Fruit fly (Drosophila melanogaster) whole organism, adult: ENCODE measurements around the gene HUWE1.

ENCODE experiments used
- CG11617 ChIP-seq: fragments of 200-800 bp; sonication (Bioruptor generic); optimal IDR thresholded peaks from 2 replicates; lab custom pipeline; 2017; ENCODE audit warnings: mild to moderate bottlenecking, missing biosample characterization, missing genetic modification reagents, missing genetic modification characterization
- CG12768 ChIP-seq: fragments of 200-800 bp; sonication (Bioruptor generic); optimal IDR thresholded peaks from 2 replicates; lab custom pipeline; 2017; ENCODE audit warnings: missing biosample characterization, missing genetic modification characterization, mild to moderate bottlenecking, moderate library complexity, missing genetic modification reagents
- CG14711 ChIP-seq: fragments of 200-800 bp; sonication (Bioruptor generic); optimal IDR thresholded peaks from 2 replicates; lab custom pipeline; 2018; ENCODE audit warnings: missing biosample characterization, mild to moderate bottlenecking, missing genetic modification characterization, moderate library complexity
- CG1620 ChIP-seq: fragments of 200-800 bp; sonication (Bioruptor generic); optimal IDR thresholded peaks from 2 replicates; lab custom pipeline; 2016; ENCODE audit warnings: missing biosample characterization, missing genetic modification characterization
- CG33017 ChIP-seq: fragments of 200-800 bp; sonication (Bioruptor generic); optimal IDR thresholded peaks from 2 replicates; lab custom pipeline; 2018; ENCODE audit warnings: missing biosample characterization, mild to moderate bottlenecking, missing genetic modification characterization, moderate library complexity
- CG5204 ChIP-seq: fragments of 200-800 bp; sonication (Bioruptor generic); optimal IDR thresholded peaks from 2 replicates; lab custom pipeline; 2016; ENCODE audit warnings: missing biosample characterization, missing genetic modification characterization
- CG7045 ChIP-seq: fragments of 200-800 bp; sonication (Bioruptor generic); optimal IDR thresholded peaks from 2 replicates; lab custom pipeline; 2017; ENCODE audit warnings: missing biosample characterization, mild to moderate bottlenecking, missing genetic modification characterization
- CG7101 ChIP-seq: fragments of 200-800 bp; sonication (Bioruptor generic); optimal IDR thresholded peaks from 2 replicates; lab custom pipeline; 2018; ENCODE audit warnings: missing biosample characterization, mild to moderate bottlenecking, missing genetic modification characterization, moderate library complexity
- Clk ChIP-seq: fragments of 200-800 bp; sonication (Bioruptor generic); optimal IDR thresholded peaks from 2 replicates; lab custom pipeline; 2017; ENCODE audit warnings: missing biosample characterization, missing genetic modification characterization
- Crg-1 ChIP-seq: fragments of 200-800 bp; sonication (Bioruptor generic); optimal IDR thresholded peaks from 2 replicates; lab custom pipeline; 2016; ENCODE audit warnings: missing biosample characterization, missing genetic modification characterization
- Hr96 ChIP-seq: fragments of 200-800 bp; sonication (Bioruptor generic); optimal IDR thresholded peaks from 2 replicates; lab custom pipeline; 2016; ENCODE audit warnings: missing biosample characterization, missing genetic modification characterization
- Mnt ChIP-seq: fragments of 200-800 bp; sonication (Bioruptor generic); optimal IDR thresholded peaks from 2 replicates; lab custom pipeline; 2016; ENCODE audit warnings: missing biosample characterization, mild to moderate bottlenecking, missing genetic modification characterization
- bab1 ChIP-seq: fragments of 200-800 bp; sonication (Bioruptor generic); optimal IDR thresholded peaks from 3 replicates; lab custom pipeline; 2019; ENCODE audit warnings: missing biosample characterization, mild to moderate bottlenecking, missing genetic modification characterization, moderate library complexity
- cic ChIP-seq: fragments of 200-800 bp; sonication (Bioruptor generic); optimal IDR thresholded peaks from 2 replicates; lab custom pipeline; 2017; ENCODE audit warnings: missing biosample characterization, mild to moderate bottlenecking, missing genetic modification characterization, moderate library complexity
- cnc ChIP-seq, 2 experiments: fragments of >200 bp; optimal IDR thresholded peaks; 2 replicates each; lab custom pipeline; 2017
- kay ChIP-seq: fragments of 200-800 bp; sonication (Bioruptor generic); peaks from one replicate; lab custom pipeline; 2016; ENCODE audit warnings: missing biosample characterization, missing genetic modification characterization, borderline replicate concordance
- ovo ChIP-seq: fragments of 200-800 bp; sonication (Bioruptor generic); optimal IDR thresholded peaks from 2 replicates; lab custom pipeline; 2016; ENCODE audit warnings: missing biosample characterization, missing genetic modification characterization
- pad ChIP-seq: fragments of 200-800 bp; sonication (Bioruptor generic); optimal IDR thresholded peaks from 3 replicates; lab custom pipeline; 2017; ENCODE audit warnings: missing biosample characterization, missing genetic modification characterization, mild to moderate bottlenecking, moderate library complexity, missing genetic modification reagents
- tj ChIP-seq: fragments of 200-800 bp; sonication (Bioruptor generic); optimal IDR thresholded peaks from 3 replicates; lab custom pipeline; 2017; ENCODE audit warnings: missing biosample characterization, mild to moderate bottlenecking, missing genetic modification characterization, moderate library complexity
- toe ChIP-seq: fragments of 200-800 bp; sonication (Bioruptor generic); optimal IDR thresholded peaks from 2 replicates; lab custom pipeline; 2016; ENCODE audit warnings: missing biosample characterization, missing genetic modification characterization

The HUWE1 gene

DNA sequence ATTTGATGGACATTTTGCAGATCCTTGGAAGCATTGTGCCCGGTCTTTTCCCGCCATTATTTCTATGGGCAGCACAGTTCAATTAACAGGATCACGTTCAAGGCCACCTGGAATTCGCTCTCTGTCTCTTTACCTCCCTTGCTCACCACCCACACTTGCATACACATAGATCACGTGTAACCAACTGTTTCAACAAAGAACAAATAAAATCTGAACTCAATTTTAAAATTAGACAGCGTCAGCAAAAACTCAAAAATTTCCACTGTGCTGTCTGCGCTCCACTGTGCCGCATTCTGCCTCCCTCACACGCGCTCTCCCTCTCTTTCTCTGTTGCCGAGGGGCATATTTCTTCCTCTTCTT, 2.8 kb upstream of the HUWE1 start:
- TF ChIP-seq CG12768 (GFP tag; lab: Kevin White, UChicago) (no peak), tj (GFP tag; lab: Kevin White, UChicago) (peak; percentile 90), CG14711 (tag; lab: Kevin White, UChicago) (no peak), ovo (GFP tag; lab: Kevin White, UChicago) (no peak), CG1620 (no peak), CG11617 (GFP tag; lab: Kevin White, UChicago) (no peak), bab1 (no peak)

DNA sequence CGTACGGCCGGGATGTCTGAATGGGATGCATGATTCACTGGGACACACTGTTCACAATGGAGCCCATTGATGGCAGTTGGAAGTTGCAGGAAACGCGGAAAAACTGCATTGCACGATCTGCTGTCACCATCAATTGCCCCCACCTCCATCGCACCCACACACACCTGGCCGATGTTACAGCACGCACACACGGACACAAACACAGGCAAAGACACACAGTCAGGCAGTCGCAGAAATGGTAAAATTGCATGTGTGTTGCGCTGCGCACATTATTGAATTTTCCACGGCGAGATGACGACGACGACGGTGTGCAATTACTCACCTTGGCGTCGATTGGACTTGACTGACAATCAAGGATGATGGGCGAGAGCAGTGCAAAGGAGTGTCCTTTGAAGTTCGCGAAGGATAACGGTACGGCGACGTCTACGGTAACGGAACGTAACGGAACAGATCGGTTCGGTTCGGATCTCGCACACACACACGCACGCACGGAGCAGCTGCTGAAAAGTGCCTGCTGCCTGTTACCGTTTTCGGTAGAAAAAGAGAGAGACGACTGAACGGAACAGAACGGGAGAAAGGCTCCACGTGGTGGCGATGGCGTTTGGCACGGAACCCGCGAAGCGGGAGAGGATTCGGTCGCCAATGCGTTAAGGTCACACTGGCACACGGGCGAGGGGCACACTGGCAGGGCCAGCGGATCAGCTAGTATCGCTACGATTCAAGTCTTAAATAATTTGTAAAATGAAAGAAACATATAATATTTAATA, 2.3 kb upstream of the HUWE1 start, which contains the start of the genes CG9281 and CG15601:
CG9281 (minus strand) TSS at position 556 of the 767 bp plus-strand sequence.
CG15601 (plus strand) TSS at position 664 of the 767 bp plus-strand sequence.
- no peak for TF ChIP-seq Crg-1 (GFP tag; lab: Kevin White, UChicago)
- TF ChIP-seq cnc (optimal IDR thresholded peaks at IDR 0.05; lab: Kevin White, UChicago), result no peak
- peak; percentile 16 for TF ChIP-seq CG11617 (GFP tag; lab: Kevin White, UChicago)
- TF ChIP-seq pad (GFP tag; lab: Kevin White, UChicago), result peak; percentile 41
- no peak for TF ChIP-seq CG33017
- peak; percentile 43 for TF ChIP-seq cic (GFP tag; lab: Kevin White, UChicago)
- no peak for TF ChIP-seq Clk
- TF ChIP-seq CG7101 (tag; lab: Kevin White, UChicago), result no peak
- TF ChIP-seq tj (GFP tag; lab: Kevin White, UChicago), result peak; percentile 83
- TF ChIP-seq bab1, result no peak
- peak; percentile 99 for TF ChIP-seq Mnt (GFP tag; lab: Kevin White, UChicago)
- TF ChIP-seq toe (GFP tag; lab: Kevin White, UChicago), result no peak
- TF ChIP-seq Hr96, result no peak
- no peak for TF ChIP-seq CG12768 (GFP tag; lab: Kevin White, UChicago)
- no peak for TF ChIP-seq CG14711 (tag; lab: Kevin White, UChicago)
- TF ChIP-seq CG1620, result no peak
- no peak for TF ChIP-seq CG5204 (GFP tag; lab: Kevin White, UChicago)
- TF ChIP-seq kay, result no peak
- TF ChIP-seq CG7045 (GFP tag; lab: Kevin White, UChicago), result no peak
- peak; percentile 99 for TF ChIP-seq ovo (GFP tag; lab: Kevin White, UChicago)

DNA sequence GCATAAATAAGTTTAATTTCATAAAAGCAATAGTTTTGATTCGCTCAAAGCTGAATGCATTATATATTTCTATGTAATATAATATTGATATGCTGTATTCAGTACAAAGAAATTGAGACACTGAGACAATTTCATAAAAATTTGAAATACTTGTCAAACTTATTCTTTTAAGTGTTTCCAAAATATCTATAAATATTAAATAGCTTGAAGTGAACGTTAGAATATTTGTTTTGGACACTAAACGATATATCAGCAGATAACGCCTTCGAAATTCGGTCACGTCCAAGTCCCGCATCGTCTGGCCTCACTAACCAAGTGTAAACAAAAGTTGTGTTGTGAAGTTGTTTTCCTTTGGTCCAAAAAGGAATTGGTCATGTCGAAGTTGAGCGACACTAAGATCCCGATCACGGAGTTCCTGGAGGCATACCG, 1.7 kb upstream of the HUWE1 start:
- peak; percentile 14 for TF ChIP-seq Mnt (GFP tag; lab: Kevin White, UChicago)
- TF ChIP-seq CG7045 (GFP tag; lab: Kevin White, UChicago), result no peak

DNA sequence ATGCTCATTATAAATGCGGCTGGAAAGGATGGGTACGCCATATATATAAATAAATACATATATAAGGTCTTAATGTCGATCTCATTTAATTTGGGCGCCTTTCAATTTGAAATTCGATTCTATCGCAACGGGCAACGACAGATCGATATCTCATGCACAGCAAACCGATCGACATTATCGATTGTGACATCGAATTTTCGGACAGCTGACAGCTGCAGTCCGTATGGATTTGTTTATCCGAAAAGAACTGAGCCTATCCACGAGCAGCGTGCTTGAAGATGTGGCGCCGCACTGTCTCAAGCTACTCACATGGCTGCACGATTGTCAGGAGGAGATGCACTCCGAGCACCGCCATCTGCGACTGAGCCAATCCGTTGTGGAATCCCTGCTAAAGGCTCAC, 19.5 kb downstream of the HUWE1 start, which contains the start of gene CG8191:
CG8191 (plus strand) TSS at position 211 of the 400 bp plus-strand sequence.
- TF ChIP-seq cnc (optimal IDR thresholded peaks at IDR 0.05; lab: Kevin White, UChicago) (no peak), pad (GFP tag; lab: Kevin White, UChicago) (no peak), cic (GFP tag; lab: Kevin White, UChicago) (no peak), CG7101 (tag; lab: Kevin White, UChicago) (no peak), CG7045 (GFP tag; lab: Kevin White, UChicago) (no peak), bab1 (peak; percentile 57)

DNA sequence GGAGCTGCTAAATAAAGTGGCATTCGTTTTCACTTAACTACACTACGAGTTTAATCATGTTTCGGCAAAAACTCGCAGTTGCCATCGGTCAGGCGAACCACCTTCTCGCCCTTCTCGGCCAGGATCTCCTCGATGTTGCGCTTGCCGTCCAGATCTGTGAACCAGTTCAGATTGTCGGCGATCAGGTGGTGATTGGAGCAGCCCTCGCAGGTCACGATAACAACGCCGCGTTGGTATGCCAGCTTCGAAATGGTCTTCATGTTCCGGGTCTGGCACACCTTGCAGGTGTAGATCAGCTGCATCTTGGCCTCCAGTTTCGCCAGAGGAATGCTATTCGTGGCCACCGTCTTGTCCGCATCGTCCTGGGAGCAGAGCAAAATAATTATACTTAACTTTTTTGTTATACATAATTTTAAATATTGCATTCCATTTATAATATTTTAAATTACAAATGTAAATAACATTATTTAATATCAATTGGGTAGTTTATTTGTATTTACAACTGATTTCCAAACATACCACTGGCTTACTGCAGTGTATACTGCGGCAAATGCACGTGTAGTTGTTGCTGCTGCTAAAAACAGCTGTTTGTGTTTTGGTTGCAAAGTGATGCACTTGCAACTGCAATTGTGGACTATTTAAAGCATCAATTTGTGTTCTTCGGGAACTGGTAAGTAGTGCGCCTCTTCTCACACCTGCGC, 20.9 kb downstream of the HUWE1 start:
- peak; percentile 73 for TF ChIP-seq Mnt (GFP tag; lab: Kevin White, UChicago)
- TF ChIP-seq CG33017, result no peak
- TF ChIP-seq CG7101 (tag; lab: Kevin White, UChicago), result peak; percentile 42
- no peak for TF ChIP-seq pad (GFP tag; lab: Kevin White, UChicago)

DNA sequence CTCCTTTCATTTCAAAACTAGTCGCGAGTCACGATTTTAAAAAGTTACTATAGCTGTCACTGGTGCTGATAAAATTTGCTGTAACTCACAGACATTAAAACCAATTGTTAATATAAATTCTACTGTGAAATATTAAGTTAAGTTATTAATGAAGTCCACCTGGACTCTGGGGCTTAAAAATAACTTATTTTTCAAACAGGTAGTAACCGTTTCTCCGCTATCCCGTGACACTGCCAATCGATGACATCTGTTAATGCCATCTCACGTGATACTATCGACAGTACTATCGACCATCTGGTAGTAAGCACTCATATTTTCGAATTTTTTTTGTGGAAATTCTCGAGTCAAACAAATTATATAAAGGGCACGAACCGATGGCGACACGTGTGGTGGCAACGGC, 21.6 kb downstream of the HUWE1 start, which contains the start of the genes CG12379 and MagR:
CG12379 (minus strand) TSS at position 2 of the 400 bp plus-strand sequence.
MagR (plus strand) TSS at position 276 of the 400 bp plus-strand sequence.
- TF ChIP-seq CG12768 (GFP tag; lab: Kevin White, UChicago) (peak; percentile 38), CG11617 (GFP tag; lab: Kevin White, UChicago) (peak; percentile 71), Hr96 (no peak), CG7045 (GFP tag; lab: Kevin White, UChicago) (peak; percentile 41), bab1 (peak; percentile 65), Crg-1 (GFP tag; lab: Kevin White, UChicago) (peak; percentile 77), Mnt (GFP tag; lab: Kevin White, UChicago) (peak; percentile 87), cic (GFP tag; lab: Kevin White, UChicago) (no peak), toe (GFP tag; lab: Kevin White, UChicago) (peak; percentile 87), cnc (optimal IDR thresholded peaks at IDR 0.05; lab: Kevin White, UChicago) (no peak), CG7101 (tag; lab: Kevin White, UChicago) (peak; percentile 69), CG33017 (peak; percentile 26), pad (GFP tag; lab: Kevin White, UChicago) (peak; percentile 57), tj (GFP tag; lab: Kevin White, UChicago) (peak; percentile 51), kay (no peak), ovo (GFP tag; lab: Kevin White, UChicago) (peak; percentile 44), CG1620 (peak; percentile 90), CG14711 (tag; lab: Kevin White, UChicago) (peak; percentile 53), CG5204 (GFP tag; lab: Kevin White, UChicago) (no peak), Clk (no peak)
